Fruit fly (Drosophila melanogaster): ENCODE data around the gene CG9692.

The CG9692 gene

DNA sequence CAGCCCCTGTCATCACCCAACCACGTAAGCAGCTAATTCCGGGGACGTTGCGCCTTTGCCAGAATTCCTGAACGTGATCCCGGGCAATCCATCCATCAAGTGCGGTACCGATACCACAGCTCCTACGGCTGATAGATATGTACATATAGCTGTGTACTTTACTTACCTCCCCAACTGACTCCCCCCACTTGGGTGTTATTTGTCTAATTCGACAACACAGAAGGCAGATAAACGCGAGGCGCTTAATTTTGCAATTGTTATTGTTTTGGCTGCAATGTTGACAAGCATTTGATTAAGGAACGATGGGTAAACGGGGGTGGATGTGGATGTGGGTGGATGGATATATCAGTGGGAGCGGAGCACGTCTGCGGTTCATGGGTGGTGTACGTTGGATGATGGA, 34.6 kb upstream of the CG9692 start (continued):
- TF ChIP-seq Myc (optimal IDR thresholded peaks at IDR 0.05) (no peak), dmrt93B (GFP tag; optimal IDR thresholded peaks at IDR 0.05) (no peak), GATAd (GFP tag; optimal IDR thresholded peaks at IDR 0.05) (no peak), CrebA (GFP tag; optimal IDR thresholded peaks at IDR 0.05; ENCODE audit: borderline replicate concordance) (no peak), Dif (GFP tag; optimal IDR thresholded peaks at IDR 0.05; ENCODE audit: partially characterized antibody) (no peak), brk (GFP tag; optimal IDR thresholded peaks at IDR 0.05) (no peak), dl (GFP tag; optimal IDR thresholded peaks at IDR 0.05; ENCODE audit: insufficient read depth in 1 of 2, partially characterized antibody in 2 of 2) (no peak), Sp1 (GFP tag; optimal IDR thresholded peaks at IDR 0.05) (peak; percentile 25), pan (optimal IDR thresholded peaks at IDR 0.05) (no peak), tai (GFP tag; optimal IDR thresholded peaks at IDR 0.05) (no peak), OdsH (GFP tag; optimal IDR thresholded peaks at IDR 0.05) (peak; percentile 45)

DNA sequence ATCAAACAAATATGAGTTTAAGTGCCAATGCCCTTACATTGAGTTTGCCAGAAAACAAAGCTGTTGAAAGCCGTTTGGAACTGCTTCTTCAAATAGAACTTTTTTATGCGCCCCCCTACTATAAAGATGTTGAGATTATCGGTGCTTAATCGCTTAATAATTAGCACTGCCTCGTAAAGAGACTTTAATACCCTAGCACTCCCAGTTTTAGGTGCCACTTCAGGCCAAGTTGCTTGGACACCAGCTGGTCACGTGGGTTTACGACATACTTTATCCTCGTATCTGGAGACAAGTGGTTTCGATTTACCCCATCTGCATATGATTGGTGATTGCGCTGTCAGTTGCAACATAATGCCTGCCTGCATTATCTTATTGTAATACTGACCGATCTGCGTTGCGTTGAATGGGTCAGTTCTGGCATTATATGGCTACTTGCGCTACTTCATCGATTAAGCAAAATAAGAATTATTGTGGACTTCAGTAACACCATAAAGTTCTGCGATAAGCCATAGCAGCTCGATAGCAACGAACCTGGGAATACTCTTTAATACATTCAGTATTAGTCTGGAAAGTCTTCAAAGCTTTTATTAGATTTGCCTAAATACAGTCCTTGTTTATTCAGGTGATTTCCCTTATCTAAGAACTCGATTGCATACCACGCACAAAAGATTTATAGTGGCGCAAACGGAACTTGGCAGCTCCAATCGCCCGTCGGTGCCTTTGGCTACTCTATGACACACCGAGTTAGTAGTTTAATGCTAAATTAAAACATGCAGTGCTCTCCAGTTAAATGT, 33.7 kb upstream of the CG9692 start:
- TF ChIP-seq N (GFP tag; optimal IDR thresholded peaks at IDR 0.05) (no peak), rgr (GFP tag; optimal IDR thresholded peaks at IDR 0.05) (no peak), dl (GFP tag; optimal IDR thresholded peaks at IDR 0.05; ENCODE audit: insufficient read depth in 1 of 2, partially characterized antibody in 2 of 2) (no peak), Rel (GFP tag; optimal IDR thresholded peaks at IDR 0.05) (no peak), Rel (tag; optimal IDR thresholded peaks at IDR 0.05) (peak; percentile 85), ey (GFP tag; optimal IDR thresholded peaks at IDR 0.05) (no peak)

DNA sequence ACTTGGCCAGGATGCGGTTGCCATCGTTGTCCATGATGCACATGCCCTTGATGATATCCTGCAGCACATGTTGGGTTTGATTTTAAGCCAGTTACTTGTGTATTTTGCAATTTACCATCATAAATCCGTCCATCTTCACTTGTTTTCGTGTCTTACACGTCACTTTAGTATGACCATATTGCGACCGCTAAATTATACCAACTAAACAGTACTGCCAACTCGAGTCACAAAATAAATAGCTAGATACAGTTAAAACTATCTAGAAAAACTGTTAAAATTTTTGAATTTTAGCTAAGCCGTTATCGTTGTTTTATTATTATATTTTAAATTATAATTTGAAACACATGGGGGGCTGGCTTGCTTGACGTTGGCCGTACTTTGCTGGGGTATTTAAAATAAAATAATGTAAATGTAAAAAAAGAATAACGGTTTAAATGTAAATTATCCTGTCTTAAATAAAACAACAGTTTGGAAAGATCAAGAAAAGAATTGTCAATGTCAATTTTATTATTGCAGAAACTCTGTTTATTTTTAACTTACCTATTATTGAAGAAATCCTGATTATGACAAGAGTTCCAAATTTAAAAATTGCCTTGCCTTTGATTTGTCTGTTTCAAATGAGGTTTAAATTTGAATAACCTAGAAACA, 31.3 kb upstream of the CG9692 start, which contains the start of the genes zetaCOP and CG13032:
Gene zetaCOP, minus strand, starts transcription at position 189 of the 648 bp plus-strand sequence.
Gene CG13032, plus strand, starts transcription at position 598 of the 648 bp plus-strand sequence.
- TF ChIP-seq HLH106 (tag; optimal IDR thresholded peaks at IDR 0.05) = no peak
- no peak for TF ChIP-seq lola (GFP tag; optimal IDR thresholded peaks at IDR 0.05)
- TF ChIP-seq GATAd (GFP tag; optimal IDR thresholded peaks at IDR 0.05) = no peak
- TF ChIP-seq Hr83 (GFP tag; optimal IDR thresholded peaks at IDR 0.05; ENCODE audit: poor library complexity, severe bottlenecking) = no peak
- TF ChIP-seq CG32264 (GFP tag; optimal IDR thresholded peaks at IDR 0.05) = no peak
- TF ChIP-seq sage (GFP tag; optimal IDR thresholded peaks at IDR 0.05) = peak; percentile 10
- TF ChIP-seq Rel (GFP tag; optimal IDR thresholded peaks at IDR 0.05) = no peak
- no peak for TF ChIP-seq Rel (tag; optimal IDR thresholded peaks at IDR 0.05)
- TF ChIP-seq woc (GFP tag; optimal IDR thresholded peaks at IDR 0.05) = no peak
- TF ChIP-seq dmrt93B (GFP tag; optimal IDR thresholded peaks at IDR 0.05) = no peak
- TF ChIP-seq ey (GFP tag; optimal IDR thresholded peaks at IDR 0.05) = no peak
- TF ChIP-seq Jra (GFP tag; optimal IDR thresholded peaks at IDR 0.05) = no peak
- no peak for TF ChIP-seq CrebA (GFP tag; optimal IDR thresholded peaks at IDR 0.05; ENCODE audit: borderline replicate concordance)
- no peak for TF ChIP-seq fru (GFP tag; optimal IDR thresholded peaks at IDR 0.05)
- peak; percentile 51 for TF ChIP-seq Myc (optimal IDR thresholded peaks at IDR 0.05)
- TF ChIP-seq tai (GFP tag; optimal IDR thresholded peaks at IDR 0.05) = no peak
- TF ChIP-seq OdsH (GFP tag; optimal IDR thresholded peaks at IDR 0.05) = no peak
- no peak for TF ChIP-seq Hr78 (GFP tag; optimal IDR thresholded peaks at IDR 0.05)
- TF ChIP-seq Dif (GFP tag; optimal IDR thresholded peaks at IDR 0.05; ENCODE audit: partially characterized antibody) = no peak
- no peak for TF ChIP-seq CG9705 (GFP tag; optimal IDR thresholded peaks at IDR 0.05)
- peak; percentile 34 for TF ChIP-seq rgr (GFP tag; optimal IDR thresholded peaks at IDR 0.05)
- TF ChIP-seq Dfd (GFP tag; optimal IDR thresholded peaks at IDR 0.05) = no peak
- TF ChIP-seq Sp1 (GFP tag; optimal IDR thresholded peaks at IDR 0.05) = no peak
- no peak for TF ChIP-seq usp (GFP tag; optimal IDR thresholded peaks at IDR 0.05)
- no peak for TF ChIP-seq Vsx2 (GFP tag; optimal IDR thresholded peaks at IDR 0.05; ENCODE audit: partially characterized antibody)

DNA sequence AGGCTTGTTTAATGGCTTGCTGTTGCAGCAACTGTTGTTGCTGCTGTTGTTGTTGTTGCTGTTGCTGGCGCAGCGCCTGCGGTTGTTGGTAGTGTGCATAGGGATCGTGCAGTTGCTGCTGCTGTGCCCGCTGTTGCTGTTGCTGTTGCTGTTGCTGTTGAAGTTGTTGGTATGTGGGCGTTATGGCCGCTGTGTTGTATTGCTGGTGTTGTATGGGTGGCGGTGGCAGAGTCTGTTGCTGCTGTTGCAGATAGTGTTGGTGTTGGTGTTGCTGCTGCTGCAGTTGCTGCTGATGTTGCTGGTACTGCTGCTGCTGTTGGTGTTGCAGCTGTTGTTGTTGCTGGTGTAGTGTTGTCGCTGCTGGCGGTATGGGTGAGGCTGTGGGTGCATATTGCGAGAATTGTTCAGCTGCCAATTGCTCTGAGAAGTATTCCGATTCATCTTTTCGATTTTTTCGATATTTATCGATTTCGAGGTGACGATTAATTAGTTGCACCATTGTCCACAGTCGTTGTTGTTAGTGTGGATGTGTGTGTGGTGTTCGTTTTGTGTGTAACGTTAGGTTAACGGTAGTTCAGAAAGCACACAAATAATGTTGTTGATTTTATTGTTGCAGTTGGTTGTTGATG, 25.2 kb upstream of the CG9692 start:
- TF ChIP-seq Hr83 (GFP tag; optimal IDR thresholded peaks at IDR 0.05; ENCODE audit: poor library complexity, severe bottlenecking) (no peak), Dfd (GFP tag; optimal IDR thresholded peaks at IDR 0.05) (peak; percentile 98)

All from whole organism, wandering third instar larva.